Worm (Caenorhabditis elegans) whole organism, late embryonic: ENCODE data around the gene daf-36.

ENCODE experiments used
- C08G9.2 ChIP-seq: sonication (generic microtip); optimal IDR thresholded peaks from 2 replicates; lab custom pipeline; 2016; ENCODE audit warnings: mild to moderate bottlenecking, missing genetic modification characterization, moderate library complexity, missing compliant biosample characterization
- C38D4.7 ChIP-seq: fragments of 200-800 bp; sonication (Bioruptor generic); optimal IDR thresholded peaks from 2 replicates; lab custom pipeline; 2018; ENCODE audit warnings: mild to moderate bottlenecking, missing genetic modification characterization, moderate library complexity, missing compliant biosample characterization
- F13H6.1 ChIP-seq: sonication (generic microtip); optimal IDR thresholded peaks from 2 replicates; lab custom pipeline; 2016; ENCODE audit warnings: missing genetic modification characterization, missing compliant biosample characterization
- Y22D7AL.16 ChIP-seq: sonication (generic microtip); optimal IDR thresholded peaks from 2 replicates; lab custom pipeline; 2016; ENCODE audit warnings: missing genetic modification characterization, missing compliant biosample characterization
- ahr-1 ChIP-seq: sonication (generic microtip); optimal IDR thresholded peaks from 2 replicates; lab custom pipeline; 2016; ENCODE audit warnings: missing genetic modification characterization, missing compliant biosample characterization
- ceh-14 ChIP-seq: sonication (generic microtip); optimal IDR thresholded peaks from 2 replicates; lab custom pipeline; 2016; ENCODE audit warnings: missing genotype, missing genetic modification characterization, missing compliant biosample characterization
- ceh-18 ChIP-seq: sonication (generic microtip); optimal IDR thresholded peaks from 2 replicates; lab custom pipeline; 2016; ENCODE audit warnings: missing genetic modification characterization, missing compliant biosample characterization
- ceh-19 ChIP-seq: fragments of 200-800 bp; sonication (Bioruptor generic); optimal IDR thresholded peaks from 2 replicates; lab custom pipeline; 2018; ENCODE audit warnings: mild to moderate bottlenecking, missing genetic modification characterization, missing compliant biosample characterization
- ceh-2 ChIP-seq: sonication (generic microtip); optimal IDR thresholded peaks from 2 replicates; lab custom pipeline; 2016; ENCODE audit warnings: missing genotype, missing genetic modification characterization, missing compliant biosample characterization
- ceh-22 ChIP-seq: sonication (generic microtip); optimal IDR thresholded peaks from 2 replicates; lab custom pipeline; 2017; ENCODE audit warnings: missing biosample characterization, missing genetic modification characterization
- ceh-24 ChIP-seq: sonication (generic microtip); optimal IDR thresholded peaks from 2 replicates; lab custom pipeline; 2016; ENCODE audit warnings: mild to moderate bottlenecking, missing genetic modification characterization, missing compliant biosample characterization
- ceh-31 ChIP-seq: sonication (generic microtip); optimal IDR thresholded peaks from 2 replicates; lab custom pipeline; 2016; ENCODE audit warnings: missing genetic modification characterization, missing compliant biosample characterization
- ceh-34 ChIP-seq: sonication (generic microtip); optimal IDR thresholded peaks from 2 replicates; lab custom pipeline; 2016; ENCODE audit warnings: mild to moderate bottlenecking, missing genetic modification characterization, missing compliant biosample characterization
- ceh-45 ChIP-seq: fragments of 200-800 bp; sonication (Bioruptor generic); IDR thresholded peaks from 2 replicates; pipeline ENCODE4 v1.3.6; 2022; ENCODE audit warnings: missing genetic modification reagents, missing genetic modification characterization, missing compliant biosample characterization
- ceh-48 ChIP-seq: sonication (generic microtip); optimal IDR thresholded peaks from 2 replicates; lab custom pipeline; 2016; ENCODE audit warnings: missing genetic modification characterization, inconsistent platforms, missing compliant biosample characterization
- ceh-9 ChIP-seq: sonication (generic microtip); optimal IDR thresholded peaks from 2 replicates; lab custom pipeline; 2016; ENCODE audit warnings: mild to moderate bottlenecking, missing genetic modification characterization, inconsistent platforms, missing compliant biosample characterization
- elt-4 ChIP-seq: sonication (generic microtip); optimal IDR thresholded peaks from 2 replicates; lab custom pipeline; 2016; ENCODE audit warnings: missing genetic modification characterization, missing compliant biosample characterization
- fax-1 ChIP-seq: sonication (generic microtip); optimal IDR thresholded peaks from 2 replicates; lab custom pipeline; 2016; ENCODE audit warnings: missing genotype, missing genetic modification characterization, missing compliant biosample characterization
- hlh-15 ChIP-seq: sonication (generic microtip); optimal IDR thresholded peaks from 2 replicates; lab custom pipeline; 2016; ENCODE audit warnings: missing genetic modification characterization, missing compliant biosample characterization
- hlh-30 ChIP-seq: sonication (generic microtip); optimal IDR thresholded peaks from 2 replicates; lab custom pipeline; 2017; ENCODE audit warnings: antibody characterized with exemption, missing genetic modification characterization, missing compliant biosample characterization; ENCODE audit not compliant: insufficient read depth
- nfya-1 ChIP-seq: sonication (generic microtip); optimal IDR thresholded peaks from 2 replicates; lab custom pipeline; 2017; ENCODE audit warnings: missing genetic modification characterization, mild to moderate bottlenecking, missing compliant biosample characterization, antibody characterized with exemption, moderate library complexity
- npax-4 ChIP-seq: sonication (generic microtip); optimal IDR thresholded peaks from 2 replicates; lab custom pipeline; 2016; ENCODE audit warnings: missing genetic modification characterization, missing compliant biosample characterization
- pat-9 ChIP-seq: fragments of 200-800 bp; sonication (Bioruptor generic); optimal IDR thresholded peaks from 2 replicates; lab custom pipeline; 2018; ENCODE audit warnings: mild to moderate bottlenecking, missing genetic modification characterization, moderate library complexity, missing compliant biosample characterization
- pha-4 ChIP-seq: fragments of 150-350 bp; optimal IDR thresholded peaks from 2 replicates; lab custom pipeline; 2018; ENCODE audit warnings: missing biosample characterization, missing genetic modification reagents, missing genetic modification characterization
- pros-1 ChIP-seq: fragments of 150-350 bp; optimal IDR thresholded peaks from 2 replicates; lab custom pipeline; 2014; ENCODE audit warnings: missing biosample characterization, missing genetic modification reagents, missing genetic modification characterization
- sdc-2 ChIP-seq: sonication (generic microtip); optimal IDR thresholded peaks from 2 replicates; lab custom pipeline; 2016; ENCODE audit warnings: missing genotype, missing genetic modification characterization, missing compliant biosample characterization
- sox-4 ChIP-seq: sonication (generic microtip); optimal IDR thresholded peaks from 2 replicates; lab custom pipeline; 2017; ENCODE audit warnings: mild to moderate bottlenecking, missing genetic modification characterization, inconsistent platforms, missing compliant biosample characterization
- syd-9 ChIP-seq: sonication (generic microtip); optimal IDR thresholded peaks from 2 replicates; lab custom pipeline; 2016; ENCODE audit warnings: mild to moderate bottlenecking, missing genetic modification characterization, moderate library complexity, missing compliant biosample characterization
- tbx-2 ChIP-seq: sonication (generic microtip); optimal IDR thresholded peaks from 2 replicates; lab custom pipeline; 2016; ENCODE audit warnings: missing genetic modification characterization, missing compliant biosample characterization
- tbx-7 ChIP-seq: sonication (generic microtip); optimal IDR thresholded peaks from 2 replicates; lab custom pipeline; 2016; ENCODE audit warnings: missing genotype, missing genetic modification characterization, missing compliant biosample characterization
- ttx-3 ChIP-seq: sonication (generic microtip); optimal IDR thresholded peaks from 2 replicates; lab custom pipeline; 2016; ENCODE audit warnings: missing genetic modification reagents, missing genetic modification characterization, missing compliant biosample characterization
- unc-3 ChIP-seq, 2 experiments: fragments of 200-800 bp in 1 of 2; sonication (Bioruptor generic) in 1 of 2; sonication (generic microtip) in 1 of 2; conservative IDR thresholded peaks in 1 of 2; optimal IDR thresholded peaks in 1 of 2; 2 replicates each; pipeline versions ENCODE4 v1.3.6 to Lab custom; 2016 to 2022; ENCODE audit warnings: missing compliant biosample characterization in 2 of 2, missing genetic modification characterization in 2 of 2, missing genetic modification reagents in 1 of 2
- unc-42 ChIP-seq: sonication (generic microtip); optimal IDR thresholded peaks from 2 replicates; lab custom pipeline; 2016; ENCODE audit warnings: missing genotype, missing genetic modification characterization, missing compliant biosample characterization
- ztf-16 ChIP-seq: sonication (generic microtip); optimal IDR thresholded peaks from 2 replicates; lab custom pipeline; 2017; ENCODE audit warnings: missing genetic modification characterization, missing compliant biosample characterization

The daf-36 gene

DNA sequence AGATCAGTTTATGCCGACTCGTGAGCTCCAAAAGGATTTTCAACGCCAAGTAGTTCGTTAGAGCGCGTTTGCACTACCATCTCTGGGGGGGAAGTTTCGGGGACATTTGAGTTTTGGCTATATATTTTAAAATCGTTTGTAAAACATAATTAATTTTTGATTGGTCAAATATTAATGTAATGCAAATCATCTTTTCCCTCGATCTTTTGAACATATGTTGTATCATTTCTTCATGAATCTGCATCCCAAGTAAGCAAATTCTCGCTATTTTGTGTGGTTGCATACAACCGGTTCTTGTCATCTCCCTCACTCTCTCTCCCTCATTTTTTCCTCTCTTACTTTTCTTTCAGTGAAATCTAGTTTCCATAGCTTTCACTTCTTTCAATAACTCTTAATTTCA lies 47.3 kb downstream of the daf-36 start (continued):
- TF ChIP-seq sdc-2 (tag; lab: Kevin White, UChicago), result peak; percentile 23
- TF ChIP-seq pat-9 (tag; lab: Kevin White, UChicago), result no peak
- no peak for TF ChIP-seq syd-9
- TF ChIP-seq hlh-15 (tag; lab: Kevin White, UChicago), result no peak
- no peak for TF ChIP-seq unc-3 (GFP tag; conservative IDR thresholded peaks at IDR 0.05; lab: Robert Waterston, UW)
- no peak for TF ChIP-seq unc-3 (tag; optimal IDR thresholded peaks at IDR 0.05; lab: Kevin White, UChicago)
- no peak for TF ChIP-seq Y22D7AL.16 (tag; lab: Kevin White, UChicago)
- no peak for TF ChIP-seq ztf-16 (tag; lab: Kevin White, UChicago)
- TF ChIP-seq nfya-1, result peak; percentile 31
- no peak for TF ChIP-seq pha-4 (tag; lab: Kevin White, UChicago)
- peak; percentile 67 for TF ChIP-seq F13H6.1
- TF ChIP-seq ahr-1 (tag; lab: Kevin White, UChicago), result peak; percentile 49
- peak; percentile 94 for TF ChIP-seq ceh-31 (tag; lab: Kevin White, UChicago)
- TF ChIP-seq hlh-30 (tag; lab: Kevin White, UChicago), result no peak
- TF ChIP-seq ceh-34 (tag; lab: Kevin White, UChicago), result peak; percentile 67
- TF ChIP-seq ceh-9 (tag; lab: Kevin White, UChicago), result no peak
- TF ChIP-seq tbx-7 (tag; lab: Kevin White, UChicago), result peak; percentile 71
- peak; percentile 63 for TF ChIP-seq ceh-2 (tag; lab: Kevin White, UChicago)
- TF ChIP-seq sox-4, result no peak
- peak; percentile 77 for TF ChIP-seq C08G9.2
- TF ChIP-seq pros-1 (tag; lab: Kevin White, UChicago), result no peak
- no peak for TF ChIP-seq ttx-3 (tag; lab: Kevin White, UChicago)
- TF ChIP-seq ceh-24 (tag; lab: Kevin White, UChicago), result no peak
- no peak for TF ChIP-seq ceh-19 (GFP tag; lab: Kevin White, UChicago)
- no peak for TF ChIP-seq elt-4
- peak; percentile 39 for TF ChIP-seq fax-1
- TF ChIP-seq C38D4.7 (GFP tag; lab: Kevin White, UChicago), result no peak
- TF ChIP-seq ceh-22 (tag; lab: Kevin White, UChicago), result no peak
- TF ChIP-seq tbx-2, result peak; percentile 75
- TF ChIP-seq ceh-45 (GFP tag; lab: Robert Waterston, UW), result no peak
- no peak for TF ChIP-seq npax-4

DNA sequence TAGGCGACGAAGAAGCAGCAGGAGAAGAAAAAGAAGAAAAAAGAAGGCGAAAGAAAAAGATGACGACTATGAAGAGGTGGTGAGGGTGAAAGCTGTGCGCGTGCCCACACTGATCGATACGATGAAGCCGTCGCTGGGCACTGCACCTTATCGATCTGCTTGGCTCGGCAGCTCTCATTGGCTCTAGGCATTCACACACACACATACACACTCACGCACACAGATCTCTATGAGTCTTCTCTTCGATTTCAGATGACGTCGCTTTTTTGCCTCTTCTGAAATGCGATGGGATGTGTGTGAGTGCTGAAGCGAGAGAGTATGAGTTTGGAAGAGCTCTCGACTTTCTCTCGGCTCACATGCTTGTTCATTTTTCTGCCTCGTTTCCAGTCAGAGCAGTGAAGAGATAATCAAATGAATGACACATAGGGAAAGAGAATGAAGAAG lies 50.9 kb downstream of the daf-36 start:
- TF ChIP-seq pha-4 (tag; lab: Kevin White, UChicago), result no peak
- no peak for TF ChIP-seq unc-3 (GFP tag; conservative IDR thresholded peaks at IDR 0.05; lab: Robert Waterston, UW)
- TF ChIP-seq unc-3 (tag; optimal IDR thresholded peaks at IDR 0.05; lab: Kevin White, UChicago), result peak; percentile 32
- no peak for TF ChIP-seq F13H6.1
- TF ChIP-seq nfya-1, result peak; percentile 96
- TF ChIP-seq ceh-34 (tag; lab: Kevin White, UChicago), result peak; percentile 24
- peak; percentile 82 for TF ChIP-seq ceh-31 (tag; lab: Kevin White, UChicago)
- no peak for TF ChIP-seq hlh-15 (tag; lab: Kevin White, UChicago)
- peak; percentile 66 for TF ChIP-seq hlh-30 (tag; lab: Kevin White, UChicago)
- peak; percentile 31 for TF ChIP-seq ceh-19 (GFP tag; lab: Kevin White, UChicago)
- TF ChIP-seq tbx-2, result peak; percentile 37
- peak; percentile 83 for TF ChIP-seq ceh-14 (tag; lab: Kevin White, UChicago)
- peak; percentile 99 for TF ChIP-seq ceh-48
- peak; percentile 41 for TF ChIP-seq ceh-18
- TF ChIP-seq unc-42 (tag; lab: Kevin White, UChicago), result peak; percentile 96
- TF ChIP-seq, all 69 proteins: peak for 11

DNA sequence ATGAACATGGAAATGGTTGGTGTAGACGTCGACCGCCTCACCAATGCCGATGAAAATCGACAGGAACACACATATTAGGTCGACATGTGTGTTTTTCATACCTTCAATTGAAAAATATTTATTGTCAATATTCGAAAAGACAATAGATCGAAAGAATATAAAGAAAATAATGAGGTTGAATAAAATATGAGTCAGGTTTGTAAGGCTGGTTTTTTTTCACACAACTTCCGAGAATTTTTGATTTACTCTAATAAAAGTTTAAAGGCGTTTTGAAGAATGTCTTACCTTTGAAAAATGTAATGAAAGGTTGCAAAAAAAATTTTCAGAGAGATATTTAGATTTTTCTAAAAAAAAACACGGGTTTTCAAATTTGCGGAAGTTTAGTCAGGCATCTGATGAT lies 51.9 kb downstream of the daf-36 start, which contains the start of gene egl-3:
Gene egl-3, minus strand, starts transcription at position 101 of the 400 bp plus-strand sequence.
- TF ChIP-seq ceh-2 (tag; lab: Kevin White, UChicago) (no peak), unc-3 (GFP tag; conservative IDR thresholded peaks at IDR 0.05; lab: Robert Waterston, UW) (no peak), unc-3 (tag; optimal IDR thresholded peaks at IDR 0.05; lab: Kevin White, UChicago) (no peak)
